Worm (Caenorhabditis elegans): ENCODE results near the gene unc-42.

Gene unc-42

ce11 chrV:9725719-9726118, 43.5 kb downstream of the unc-42 start:
- TF ChIP-seq nhr-23 (tag; optimal IDR thresholded peaks at IDR 0.05): no peak
- peak; percentile 55 for TF ChIP-seq fos-1 (tag; optimal IDR thresholded peaks at IDR 0.05)

ce11 chrV:9724021-9724671, 45.0 kb downstream of the unc-42 start, which contains the start of gene slcr-46.3:
Gene slcr-46.3, minus strand, starts transcription at chrV:9724106.
- TF ChIP-seq nhr-21 (tag; optimal IDR thresholded peaks at IDR 0.05) (no peak), elt-1 (tag; optimal IDR thresholded peaks at IDR 0.05) (no peak), mdl-1 (tag; optimal IDR thresholded peaks at IDR 0.05) (no peak), nhr-11 (tag; optimal IDR thresholded peaks at IDR 0.05) (no peak), nhr-23 (tag; optimal IDR thresholded peaks at IDR 0.05) (no peak), zag-1 (tag; optimal IDR thresholded peaks at IDR 0.05) (no peak), C34F6.9 (tag; optimal IDR thresholded peaks at IDR 0.05) (peak; percentile 30), nhr-10 (tag; optimal IDR thresholded peaks at IDR 0.05) (no peak), Y55F3AM.14 (GFP tag; optimal IDR thresholded peaks at IDR 0.05) (no peak), aly-2 (tag; optimal IDR thresholded peaks at IDR 0.05) (no peak), ceh-16 (tag; optimal IDR thresholded peaks at IDR 0.05) (no peak), nhr-129 (tag; optimal IDR thresholded peaks at IDR 0.05) (peak; percentile 8)

ce11 chrV:9716397-9716796, 52.8 kb downstream of the unc-42 start, which contains the start of gene str-188:
Gene str-188, plus strand, starts transcription at chrV:9716697.
- no peak for TF ChIP-seq ceh-82 (tag; optimal IDR thresholded peaks at IDR 0.05)
- TF ChIP-seq ceh-16 (tag; optimal IDR thresholded peaks at IDR 0.05): no peak
- no peak for TF ChIP-seq F13H6.1 (tag; optimal IDR thresholded peaks at IDR 0.05)
- TF ChIP-seq R02D3.7 (tag; optimal IDR thresholded peaks at IDR 0.05): no peak
- TF ChIP-seq gmeb-1 (tag; optimal IDR thresholded peaks at IDR 0.05): no peak
- no peak for TF ChIP-seq egl-27 (tag; optimal IDR thresholded peaks at IDR 0.05)
- TF ChIP-seq crh-2 (tag; optimal IDR thresholded peaks at IDR 0.05): no peak
- no peak for TF ChIP-seq mab-5 (tag; optimal IDR thresholded peaks at IDR 0.05)
- no peak for TF ChIP-seq dmd-4 (tag; optimal IDR thresholded peaks at IDR 0.05)
- no peak for TF ChIP-seq unc-62 (GFP tag; optimal IDR thresholded peaks at IDR 0.05)
- no peak for TF ChIP-seq elt-1 (tag; optimal IDR thresholded peaks at IDR 0.05)
- no peak for TF ChIP-seq mdl-1 (tag; optimal IDR thresholded peaks at IDR 0.05)
- TF ChIP-seq unc-55 (GFP tag; optimal IDR thresholded peaks at IDR 0.05): no peak

ce11 chrV:9714909-9715308, 54.3 kb downstream of the unc-42 start, which contains the start of gene F40F9.3:
Gene F40F9.3, plus strand, starts transcription at chrV:9715209.
- TF ChIP-seq mdl-1 (tag; optimal IDR thresholded peaks at IDR 0.05): no peak
- no peak for TF ChIP-seq sma-3 (GFP tag; optimal IDR thresholded peaks at IDR 0.05)
- TF ChIP-seq skn-1 (tag; optimal IDR thresholded peaks at IDR 0.05): no peak
- no peak for TF ChIP-seq nhr-6 (tag; optimal IDR thresholded peaks at IDR 0.05)
- no peak for TF ChIP-seq F13H6.1 (tag; optimal IDR thresholded peaks at IDR 0.05)
- no peak for TF ChIP-seq ceh-82 (tag; optimal IDR thresholded peaks at IDR 0.05)
